Worm (Caenorhabditis elegans): ENCODE data around the gene scl-5.

scl-5 gene

ce11 chrIV:13078342-13078741 lies 14.5 kb downstream of the scl-5 start:
- no peak for TF ChIP-seq mab-5 (tag; optimal IDR thresholded peaks at IDR 0.05)
- TF ChIP-seq dmd-4 (tag; optimal IDR thresholded peaks at IDR 0.05) = no peak
- no peak for TF ChIP-seq snpc-4 (tag; optimal IDR thresholded peaks at IDR 0.05)
- no peak for TF ChIP-seq nhr-129 (tag; optimal IDR thresholded peaks at IDR 0.05)
- no peak for TF ChIP-seq ztf-1 (GFP tag; conservative IDR thresholded peaks at IDR 0.05)
- no peak for TF ChIP-seq fos-1 (tag; optimal IDR thresholded peaks at IDR 0.05)
- TF ChIP-seq lin-13 (GFP tag; optimal IDR thresholded peaks at IDR 0.05) = no peak

DNA sequence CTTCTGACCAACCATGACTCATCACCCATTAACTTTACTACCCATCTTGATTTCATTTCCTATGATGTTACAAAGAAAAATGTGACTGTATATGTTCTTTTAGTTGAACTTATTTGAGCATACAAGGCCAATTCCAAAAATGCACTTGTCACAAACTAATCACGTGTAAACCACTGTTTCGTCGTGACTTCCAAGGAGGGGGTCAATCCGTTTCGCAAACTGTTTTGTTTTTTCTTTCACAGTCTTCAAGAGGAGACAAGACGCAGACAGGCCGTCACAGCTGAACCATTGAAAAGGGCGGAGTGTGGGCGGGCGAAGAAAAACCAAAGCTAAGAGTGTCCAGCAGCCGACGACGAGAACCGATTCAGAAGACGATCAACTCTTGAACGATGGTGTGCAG lies 15.3 kb downstream of the scl-5 start, which contains the start of gene C39E9.8:
C39E9.8 (plus strand) TSS at position 328 of the 400 bp plus-strand sequence.
- TF ChIP-seq egl-27 (tag; optimal IDR thresholded peaks at IDR 0.05) (peak; percentile 13), nhr-12 (tag; optimal IDR thresholded peaks at IDR 0.05) (no peak), nhr-237 (tag; optimal IDR thresholded peaks at IDR 0.05) (no peak), aly-2 (tag; optimal IDR thresholded peaks at IDR 0.05) (no peak), ceh-16 (tag; optimal IDR thresholded peaks at IDR 0.05) (no peak), sem-4 (tag; optimal IDR thresholded peaks at IDR 0.05) (no peak), nhr-10 (tag; optimal IDR thresholded peaks at IDR 0.05) (no peak), F13H6.1 (tag; optimal IDR thresholded peaks at IDR 0.05) (no peak), fos-1 (tag; optimal IDR thresholded peaks at IDR 0.05) (peak; percentile 41), ZK546.5 (tag; optimal IDR thresholded peaks at IDR 0.05) (no peak), nhr-21 (tag; optimal IDR thresholded peaks at IDR 0.05) (peak; percentile 52), mab-5 (tag; optimal IDR thresholded peaks at IDR 0.05) (no peak), mbf-1 (tag; optimal IDR thresholded peaks at IDR 0.05) (no peak), ztf-1 (GFP tag; conservative IDR thresholded peaks at IDR 0.05) (no peak), blmp-1 (tag; optimal IDR thresholded peaks at IDR 0.05; ENCODE audit: insufficient read depth) (peak; percentile 48), sma-9 (GFP tag; optimal IDR thresholded peaks at IDR 0.05) (peak; percentile 74), sma-9 (tag; optimal IDR thresholded peaks at IDR 0.05) (peak; percentile 1), nhr-77 (tag; optimal IDR thresholded peaks at IDR 0.05) (no peak), unc-55 (GFP tag; optimal IDR thresholded peaks at IDR 0.05) (no peak), Y55F3AM.14 (GFP tag; optimal IDR thresholded peaks at IDR 0.05) (peak; percentile 23), nhr-23 (tag; optimal IDR thresholded peaks at IDR 0.05) (no peak), sma-3 (GFP tag; optimal IDR thresholded peaks at IDR 0.05) (peak; percentile 77), C34F6.9 (tag; optimal IDR thresholded peaks at IDR 0.05) (no peak), lsy-2 (tag; optimal IDR thresholded peaks at IDR 0.05) (no peak), gmeb-1 (tag; optimal IDR thresholded peaks at IDR 0.05) (no peak), mdl-1 (tag; optimal IDR thresholded peaks at IDR 0.05) (no peak), lin-39 (tag; optimal IDR thresholded peaks at IDR 0.05) (no peak), R02D3.7 (tag; optimal IDR thresholded peaks at IDR 0.05) (no peak), elt-1 (tag; optimal IDR thresholded peaks at IDR 0.05) (no peak), ceh-82 (tag; optimal IDR thresholded peaks at IDR 0.05) (no peak), dmd-4 (tag; optimal IDR thresholded peaks at IDR 0.05) (no peak), ama-1 (optimal IDR thresholded peaks at IDR 0.05) (no peak), snpc-4 (tag; optimal IDR thresholded peaks at IDR 0.05) (no peak), skn-1 (tag; optimal IDR thresholded peaks at IDR 0.05) (no peak), unc-62 (GFP tag; optimal IDR thresholded peaks at IDR 0.05) (no peak), zag-1 (tag; optimal IDR thresholded peaks at IDR 0.05) (no peak), peb-1 (tag; optimal IDR thresholded peaks at IDR 0.05) (no peak), nhr-25 (tag; optimal IDR thresholded peaks at IDR 0.05) (peak; percentile 94), nhr-129 (tag; optimal IDR thresholded peaks at IDR 0.05) (peak; percentile 71), ztf-11 (tag; optimal IDR thresholded peaks at IDR 0.05) (no peak), elt-3 (tag; optimal IDR thresholded peaks at IDR 0.05) (no peak), unc-39 (tag; optimal IDR thresholded peaks at IDR 0.05) (no peak), nhr-11 (tag; optimal IDR thresholded peaks at IDR 0.05) (no peak), lin-11 (tag; optimal IDR thresholded peaks at IDR 0.05) (no peak), alr-1 (tag; optimal IDR thresholded peaks at IDR 0.05) (no peak), ztf-4 (tag; optimal IDR thresholded peaks at IDR 0.05) (no peak), crh-2 (tag; optimal IDR thresholded peaks at IDR 0.05) (no peak), lin-13 (GFP tag; optimal IDR thresholded peaks at IDR 0.05) (no peak), nhr-6 (tag; optimal IDR thresholded peaks at IDR 0.05) (peak; percentile 14)
